Worm (Caenorhabditis elegans): ENCODE measurements around the gene fbxa-67.

ce11 chrIII:970928-971327 lies 20.5 kb upstream of the fbxa-67 start:
- TF ChIP-seq unc-39 (tag; optimal IDR thresholded peaks at IDR 0.05) (no peak), mep-1 (tag; optimal IDR thresholded peaks at IDR 0.05) (no peak), pha-4 (GFP tag; IDR thresholded peaks at IDR 0.05) (no peak), pha-4 (tag; optimal IDR thresholded peaks at IDR 0.05) (no peak), lsy-2 (tag; optimal IDR thresholded peaks at IDR 0.05) (no peak), nhr-28 (tag; optimal IDR thresholded peaks at IDR 0.05) (no peak), jun-1 (tag; optimal IDR thresholded peaks at IDR 0.05) (no peak), ama-1 (optimal IDR thresholded peaks at IDR 0.05) (no peak), nhr-76 (tag; optimal IDR thresholded peaks at IDR 0.05) (no peak), ceh-32 (tag; optimal IDR thresholded peaks at IDR 0.05; ENCODE audit: poor library complexity) (no peak), dmd-8 (GFP tag; IDR thresholded peaks at IDR 0.05) (no peak), egl-27 (tag; optimal IDR thresholded peaks at IDR 0.05) (no peak), unc-62 (GFP tag; optimal IDR thresholded peaks at IDR 0.05 in 1 of 2) (no peak), unc-62 (tag; optimal IDR thresholded peaks at IDR 0.05) (no peak)

All from whole organism, L4 larva.